Worm (Caenorhabditis elegans) whole organism, midembryonic: Measurements from ENCODE around the gene lin-3.

ENCODE experiments used
- cog-1 ChIP-seq: sonication (generic microtip); optimal IDR thresholded peaks from 2 replicates; lab custom pipeline; 2016; ENCODE audit warnings: missing genetic modification characterization, missing compliant biosample characterization
- flt-1 ChIP-seq: fragments of 200-800 bp; sonication (Bioruptor generic); IDR thresholded peaks from 2 replicates; pipeline ENCODE4 v1.3.6; 2022; ENCODE audit warnings: missing genetic modification characterization, missing compliant biosample characterization
- tab-1 ChIP-seq: fragments of 200-800 bp; sonication (Bioruptor generic); IDR thresholded peaks from 2 replicates; pipeline ENCODE4 v1.3.6; 2022; ENCODE audit warnings: missing genetic modification characterization, missing compliant biosample characterization

- TF ChIP-seq cog-1 = peak; percentile 63
- no peak for TF ChIP-seq flt-1
- TF ChIP-seq tab-1 = no peak
Observed at ce11 chrIV:11082789-11083235, 28.7 kb downstream of the lin-3 start.
